Fruit fly (Drosophila melanogaster) whole organism, pupa: ENCODE data around the gene CG15141.

ENCODE experiments used
- CG13204 ChIP-seq: fragments of 200-800 bp; sonication (Bioruptor generic); optimal IDR thresholded peaks from 2 replicates; lab custom pipeline; 2018; ENCODE audit warnings: missing biosample characterization, mild to moderate bottlenecking, missing genetic modification characterization, moderate library complexity
- CG14655 ChIP-seq: fragments of 200-800 bp; sonication (Bioruptor generic); optimal IDR thresholded peaks from 3 replicates; lab custom pipeline; 2017; ENCODE audit warnings: mild to moderate bottlenecking, missing biosample characterization, missing genetic modification reagents, missing genetic modification characterization
- CG17806 ChIP-seq: fragments of 200-800 bp; sonication (Bioruptor generic); optimal IDR thresholded peaks from 2 replicates; lab custom pipeline; 2018; ENCODE audit warnings: missing biosample characterization, mild to moderate bottlenecking, missing genetic modification characterization, moderate library complexity
- CG32121 ChIP-seq: fragments of 200-800 bp; sonication (Bioruptor generic); IDR thresholded peaks from 2 replicates; pipeline ENCODE4 v1.3.6; 2022; ENCODE audit warnings: missing biosample characterization, missing genetic modification characterization
- CG8159 ChIP-seq: fragments of 200-800 bp; sonication (Bioruptor generic); optimal IDR thresholded peaks from 3 replicates; lab custom pipeline; 2018; ENCODE audit warnings: missing biosample characterization, mild to moderate bottlenecking, missing genetic modification characterization, moderate library complexity
- CG9948 ChIP-seq: fragments of 200-800 bp; sonication (Bioruptor generic); optimal IDR thresholded peaks from 2 replicates; lab custom pipeline; 2018; ENCODE audit warnings: missing biosample characterization, mild to moderate bottlenecking, missing genetic modification characterization, moderate library complexity
- EcR ChIP-seq: fragments of 200-800 bp; sonication (Bioruptor generic); optimal IDR thresholded peaks from 3 replicates; lab custom pipeline; 2019; ENCODE audit warnings: missing biosample characterization, missing genetic modification characterization, mild to moderate bottlenecking, moderate library complexity, missing genetic modification reagents

DNA sequence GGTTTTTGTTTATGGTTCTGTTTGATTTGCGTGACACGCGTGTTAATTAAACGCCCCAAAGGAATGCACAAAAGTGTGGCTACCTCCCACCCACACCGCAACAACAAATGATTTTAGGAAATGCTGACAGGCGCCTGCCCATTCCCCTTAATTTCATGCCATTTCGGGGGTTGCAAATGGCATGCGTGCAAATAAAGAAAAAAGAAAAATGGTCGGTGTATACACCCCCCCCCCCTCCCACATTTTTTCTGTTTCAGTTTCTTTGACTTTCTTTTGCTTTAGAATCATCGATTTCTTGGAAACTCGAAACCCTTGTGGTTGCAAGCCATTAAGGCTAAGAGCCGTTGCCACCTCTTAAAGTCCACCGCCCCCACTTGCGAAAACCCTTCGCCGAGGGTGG, 29.4 kb upstream of the CG15141 start:
- TF ChIP-seq CG8159: no peak
- no peak for TF ChIP-seq EcR (GFP tag; lab: Kevin White, UChicago)
- TF ChIP-seq CG13204: no peak
- TF ChIP-seq CG9948 (tag; lab: Kevin White, UChicago): no peak
- TF ChIP-seq CG17806 (tag; lab: Kevin White, UChicago): no peak
- no peak for TF ChIP-seq CG32121 (GFP tag; lab: Robert Waterston, UW)
- TF ChIP-seq CG14655 (GFP tag; lab: Kevin White, UChicago): peak; percentile 28
